Fruit fly (Drosophila melanogaster): ENCODE data around the gene PpD3.

PpD3 gene

DNA sequence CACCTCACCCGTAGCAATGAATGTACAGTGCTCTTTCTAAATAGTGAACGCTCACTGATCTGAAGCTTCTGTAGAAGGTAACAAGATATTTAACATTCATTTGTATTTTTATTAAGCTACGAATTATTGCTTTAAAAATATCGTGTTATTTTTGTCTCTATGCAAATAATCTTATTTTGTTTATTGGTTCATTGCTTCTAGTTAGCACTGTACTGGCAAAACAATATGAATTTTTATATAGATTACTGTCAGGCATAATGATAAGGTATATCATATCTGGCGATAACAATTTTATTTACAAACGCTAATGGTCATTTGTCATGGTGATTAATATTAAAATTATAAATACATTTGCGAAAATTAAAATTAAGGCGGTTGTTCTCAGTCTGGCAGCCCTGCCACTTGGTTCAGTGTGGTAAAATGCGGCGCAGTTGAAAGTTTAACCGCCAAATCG, 23.9 kb downstream of the PpD3 start, which contains the start of gene CG9471 (continued):
- peak; percentile 89 for TF ChIP-seq Gug (GFP tag; IDR thresholded peaks at IDR 0.05)
- TF ChIP-seq CG7556 (GFP tag; optimal IDR thresholded peaks at IDR 0.05), result peak; percentile 90
- TF ChIP-seq CG13624 (GFP tag; optimal IDR thresholded peaks at IDR 0.05), result peak; percentile 90
- TF ChIP-seq Vsx1 (GFP tag; optimal IDR thresholded peaks at IDR 0.05), result peak; percentile 74
- TF ChIP-seq gcm (GFP tag; optimal IDR thresholded peaks at IDR 0.05), result peak; percentile 94
- TF ChIP-seq Nf-YB (GFP tag; optimal IDR thresholded peaks at IDR 0.05), result peak; percentile 75
- peak; percentile 88 to 92 for TF ChIP-seq Pdp1 (GFP tag; optimal IDR thresholded peaks at IDR 0.05)
- peak; percentile 57 for TF ChIP-seq psq (GFP tag; optimal IDR thresholded peaks at IDR 0.05)
- peak; percentile 84 for TF ChIP-seq so (GFP tag; IDR thresholded peaks at IDR 0.05)
- no peak for TF ChIP-seq CG42726 (GFP tag; IDR thresholded peaks at IDR 0.05; ENCODE audit: partially characterized antibody)
- TF ChIP-seq crol (GFP tag; IDR thresholded peaks at IDR 0.05), result 0 out of 2 replicates have a peak, but pooled peaks have one; percentile 6
- no peak for TF ChIP-seq CG17568 (GFP tag; optimal IDR thresholded peaks at IDR 0.05)
- TF ChIP-seq sqz (GFP tag; optimal IDR thresholded peaks at IDR 0.05), result peak; percentile 80

DNA sequence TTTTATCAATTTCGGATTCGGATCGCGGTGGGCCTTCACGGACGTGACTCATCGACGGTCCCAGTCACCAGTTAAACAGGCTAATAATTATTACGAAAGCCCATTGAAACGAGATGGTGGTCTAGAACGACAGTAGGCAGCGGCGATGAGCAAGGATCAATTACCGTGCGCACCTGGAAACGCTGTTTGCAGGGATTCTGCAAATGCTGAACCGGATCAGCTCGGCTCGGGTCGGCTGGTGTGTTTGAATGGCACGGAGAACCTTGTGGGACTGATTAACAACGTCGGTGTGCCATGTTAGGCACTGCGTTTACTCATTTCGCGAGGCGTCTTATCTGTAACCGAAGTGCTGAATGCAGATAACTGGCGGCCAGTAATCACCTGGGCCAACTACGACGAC, 26.5 kb downstream of the PpD3 start, which contains the start of gene Whamy:
TSS of gene Whamy (minus strand) at position 273 of the 400 bp plus-strand sequence.
- no peak for TF ChIP-seq oc (tag; optimal IDR thresholded peaks at IDR 0.05)
- peak; percentile 5 for TF ChIP-seq CG13296 (GFP tag; optimal IDR thresholded peaks at IDR 0.05)
- TF ChIP-seq CG18011 (GFP tag; optimal IDR thresholded peaks at IDR 0.05), result no peak
- peak; percentile 66 for TF ChIP-seq lab (GFP tag; optimal IDR thresholded peaks at IDR 0.05)
- no peak for TF ChIP-seq ewg (GFP tag; optimal IDR thresholded peaks at IDR 0.05)
- peak; percentile 75 for TF ChIP-seq sug (tag; optimal IDR thresholded peaks at IDR 0.05)
- no peak for TF ChIP-seq inv (GFP tag; IDR thresholded peaks at IDR 0.05; ENCODE audit: partially characterized antibody)
- peak; percentile 36 for TF ChIP-seq CG18599 (GFP tag; optimal IDR thresholded peaks at IDR 0.05)
- TF ChIP-seq Dad (GFP tag; optimal IDR thresholded peaks at IDR 0.05), result no peak
- TF ChIP-seq CG32767 (GFP tag; IDR thresholded peaks at IDR 0.05), result no peak
- no peak for TF ChIP-seq ATbp (GFP tag; optimal IDR thresholded peaks at IDR 0.05)
- TF ChIP-seq dm (GFP tag; optimal IDR thresholded peaks at IDR 0.05), result no peak
- peak; percentile 74 for TF ChIP-seq exex (tag; optimal IDR thresholded peaks at IDR 0.05)
- no peak for TF ChIP-seq ssp (GFP tag; IDR thresholded peaks at IDR 0.05)
- no peak for TF ChIP-seq lola (GFP tag; optimal IDR thresholded peaks at IDR 0.05)
- TF ChIP-seq CG1647 (GFP tag; optimal IDR thresholded peaks at IDR 0.05), result no peak
- no peak for TF ChIP-seq CG1832 (GFP tag; optimal IDR thresholded peaks at IDR 0.05)
- TF ChIP-seq klu (GFP tag; IDR thresholded peaks at IDR 0.05), result no peak
- TF ChIP-seq Med (GFP tag), result peak; percentile 70
- no peak for TF ChIP-seq CG7271 (tag; optimal IDR thresholded peaks at IDR 0.05)
- TF ChIP-seq CG10543 (GFP tag; optimal IDR thresholded peaks at IDR 0.05), result peak; percentile 73
- TF ChIP-seq Deaf1 (tag; optimal IDR thresholded peaks at IDR 0.05), result peak; percentile 82
- TF ChIP-seq Dll (GFP tag; IDR thresholded peaks at IDR 0.05; ENCODE audit: partially characterized antibody), result no peak
- peak; percentile 25 for TF ChIP-seq Vsx1 (GFP tag; optimal IDR thresholded peaks at IDR 0.05)
- TF ChIP-seq CG4707 (GFP tag; optimal IDR thresholded peaks at IDR 0.05), result no peak
- no peak for TF ChIP-seq wor (GFP tag; IDR thresholded peaks at IDR 0.05)
- TF ChIP-seq MTF-1 (GFP tag; optimal IDR thresholded peaks at IDR 0.05; ENCODE audit: borderline replicate concordance), result no peak
- TF ChIP-seq CG12769 (tag; optimal IDR thresholded peaks at IDR 0.05), result peak; percentile 11
- TF ChIP-seq h (optimal IDR thresholded peaks at IDR 0.05), result no peak
- peak in 1 of 2 experiments; percentile 9 for TF ChIP-seq Pdp1 (GFP tag; optimal IDR thresholded peaks at IDR 0.05)
- TF ChIP-seq CG17361 (GFP tag; IDR thresholded peaks at IDR 0.05), result no peak
- TF ChIP-seq ftz-f1 (GFP tag; optimal IDR thresholded peaks at IDR 0.05), result peak; percentile 49
- no peak for TF ChIP-seq p53 (GFP tag; optimal IDR thresholded peaks at IDR 0.05)
- TF ChIP-seq CG1603 (tag; optimal IDR thresholded peaks at IDR 0.05), result no peak
- TF ChIP-seq CG5953 (GFP tag; IDR thresholded peaks at IDR 0.05), result no peak
- TF ChIP-seq HmgZ (tag; optimal IDR thresholded peaks at IDR 0.05), result peak; percentile 21
- TF ChIP-seq CG9215 (GFP tag; IDR thresholded peaks at IDR 0.05), result no peak
- peak; percentile 62 for TF ChIP-seq grn (GFP tag; optimal IDR thresholded peaks at IDR 0.05)

All from whole organism, embryonic.